Worm (Caenorhabditis elegans) whole organism, L1 larva: ENCODE results near the gene F13A2.1.

Source experiments
- C04F5.9 ChIP-seq: sonication (generic microtip); optimal IDR thresholded peaks from 2 replicates; lab custom pipeline; 2016; ENCODE audit warnings: missing genetic modification characterization, missing compliant biosample characterization
- C16A3.4 ChIP-seq: fragments of 150-350 bp; optimal IDR thresholded peaks from 2 replicates; lab custom pipeline; 2014; ENCODE audit warnings: missing biosample characterization, missing genetic modification characterization
- F16B12.6 ChIP-seq: fragments of 150-350 bp; optimal IDR thresholded peaks from 2 replicates; lab custom pipeline; 2014; ENCODE audit warnings: missing biosample characterization, missing genetic modification characterization
- aha-1 ChIP-seq: fragments of 150-350 bp; optimal IDR thresholded peaks from 2 replicates; lab custom pipeline; 2014; ENCODE audit warnings: missing biosample characterization, missing genetic modification characterization
- alr-1 ChIP-seq: fragments of 200-800 bp; sonication (Bioruptor generic); optimal IDR thresholded peaks from 2 replicates; lab custom pipeline; 2018; ENCODE audit warnings: borderline replicate concordance, mild to moderate bottlenecking, missing genetic modification characterization, missing compliant biosample characterization
- aly-2 ChIP-seq: fragments of 150-350 bp; optimal IDR thresholded peaks from 2 replicates; lab custom pipeline; 2014; ENCODE audit warnings: missing biosample characterization, missing genetic modification characterization
- ama-1 ChIP-seq: fragments of 150-350 bp; optimal IDR thresholded peaks from 2 replicates; lab custom pipeline; 2014
- ceh-8 ChIP-seq: fragments of 200-800 bp; sonication (Bioruptor generic); optimal IDR thresholded peaks from 2 replicates; lab custom pipeline; 2018; ENCODE audit warnings: mild to moderate bottlenecking, missing genetic modification characterization, moderate library complexity, missing compliant biosample characterization
- ceh-88 ChIP-seq: fragments of 200-800 bp; sonication (Bioruptor generic); IDR thresholded peaks from 2 replicates; pipeline ENCODE4 v1.3.6; 2022; ENCODE audit warnings: missing genetic modification characterization, missing compliant biosample characterization
- ces-1 ChIP-seq: fragments of 150-350 bp; optimal IDR thresholded peaks from 2 replicates; lab custom pipeline; 2014; ENCODE audit warnings: missing biosample characterization, missing genetic modification reagents, missing genetic modification characterization
- dsc-1 ChIP-seq: sonication (generic microtip); optimal IDR thresholded peaks from 2 replicates; lab custom pipeline; 2016; ENCODE audit warnings: mild to moderate bottlenecking, missing genetic modification characterization, missing compliant biosample characterization
- egl-13 ChIP-seq: sonication (generic microtip); optimal IDR thresholded peaks from 2 replicates; lab custom pipeline; 2016; ENCODE audit warnings: missing genotype, missing genetic modification reagents, missing genetic modification characterization, missing compliant biosample characterization
- elt-3 ChIP-seq, 6 experiments: fragments of 150-350 bp in 1 of 6; sonication (generic microtip); optimal IDR thresholded peaks; 2 replicates each; lab custom pipeline; 2017 to 2018; ENCODE audit warnings: missing biosample characterization in 6 of 6, missing genetic modification characterization in 6 of 6, inconsistent platforms in 1 of 6
- ets-5 ChIP-seq: fragments of 200-800 bp; sonication (Bioruptor generic); IDR thresholded peaks from 2 replicates; pipeline ENCODE4 v1.3.6; 2022; ENCODE audit warnings: missing genetic modification characterization, missing compliant biosample characterization
- fos-1 ChIP-seq: fragments of 150-350 bp; optimal IDR thresholded peaks from 2 replicates; lab custom pipeline; 2014; ENCODE audit warnings: missing biosample characterization, missing genetic modification characterization
- hlh-17 ChIP-seq: fragments of 200-800 bp; sonication (Bioruptor generic); optimal IDR thresholded peaks from 2 replicates; lab custom pipeline; 2018; ENCODE audit warnings: missing genetic modification characterization, mild to moderate bottlenecking, missing compliant biosample characterization, moderate library complexity, borderline replicate concordance
- hlh-4 ChIP-seq: sonication (generic microtip); optimal IDR thresholded peaks from 2 replicates; lab custom pipeline; 2016; ENCODE audit warnings: mild to moderate bottlenecking, missing genetic modification characterization, missing compliant biosample characterization
- jun-1 ChIP-seq: fragments of 150-350 bp; optimal IDR thresholded peaks from 2 replicates; lab custom pipeline; 2014; ENCODE audit warnings: missing biosample characterization, missing genetic modification reagents, missing genetic modification characterization
- lin-13 ChIP-seq: fragments of 150-350 bp; optimal IDR thresholded peaks from 2 replicates; lab custom pipeline; 2014; ENCODE audit warnings: missing biosample characterization, missing genetic modification reagents, missing genetic modification characterization
- lsy-2 ChIP-seq, 2 experiments: fragments of 150-350 bp; optimal IDR thresholded peaks; 2 replicates each; lab custom pipeline; 2014; ENCODE audit warnings: missing biosample characterization in 2 of 2, missing genetic modification characterization in 2 of 2
- mab-9 ChIP-seq: fragments of 200-800 bp; sonication (Bioruptor generic); IDR thresholded peaks from 2 replicates; pipeline ENCODE4 v1.3.6; 2022; ENCODE audit warnings: missing genetic modification reagents, missing genetic modification characterization, missing compliant biosample characterization
- mef-2 ChIP-seq: fragments of 150-350 bp; optimal IDR thresholded peaks from 2 replicates; lab custom pipeline; 2014; ENCODE audit warnings: missing biosample characterization, missing genetic modification characterization
- nhr-11 ChIP-seq: fragments of 150-350 bp; optimal IDR thresholded peaks from 2 replicates; lab custom pipeline; 2014; ENCODE audit warnings: missing biosample characterization, missing genetic modification characterization
- nhr-20 ChIP-seq: sonication (generic microtip); optimal IDR thresholded peaks from 2 replicates; lab custom pipeline; 2016; ENCODE audit warnings: mild to moderate bottlenecking, missing genetic modification characterization, missing compliant biosample characterization
- nhr-237 ChIP-seq: fragments of 150-350 bp; optimal IDR thresholded peaks from 2 replicates; lab custom pipeline; 2014; ENCODE audit warnings: missing biosample characterization, missing genetic modification characterization
- nhr-71 ChIP-seq: sonication (generic microtip); optimal IDR thresholded peaks from 2 replicates; lab custom pipeline; 2016; ENCODE audit warnings: mild to moderate bottlenecking, missing genetic modification characterization, moderate library complexity, missing compliant biosample characterization
- nhr-76 ChIP-seq: sonication (generic microtip); optimal IDR thresholded peaks from 2 replicates; lab custom pipeline; 2017; ENCODE audit warnings: missing biosample characterization, missing genetic modification characterization
- nhr-84 ChIP-seq: sonication (generic microtip); optimal IDR thresholded peaks from 2 replicates; lab custom pipeline; 2017; ENCODE audit warnings: missing biosample characterization, missing genetic modification characterization
- nhr-90 ChIP-seq: sonication (generic microtip); optimal IDR thresholded peaks from 2 replicates; lab custom pipeline; 2016; ENCODE audit warnings: mild to moderate bottlenecking, missing genetic modification characterization, missing compliant biosample characterization; ENCODE audit not compliant: poor library complexity
- pqm-1 ChIP-seq: sonication (generic microtip); optimal IDR thresholded peaks from 3 replicates; lab custom pipeline; 2017; ENCODE audit warnings: missing biosample characterization, missing genetic modification characterization
- rnt-1 ChIP-seq: sonication (generic microtip); optimal IDR thresholded peaks from 2 replicates; lab custom pipeline; 2016; ENCODE audit warnings: mild to moderate bottlenecking, missing genetic modification characterization, moderate library complexity, missing compliant biosample characterization
- snu-23 ChIP-seq: sonication (generic microtip); optimal IDR thresholded peaks from 2 replicates; lab custom pipeline; 2016; ENCODE audit warnings: missing genetic modification characterization, missing compliant biosample characterization
- sox-4 ChIP-seq: sonication (generic microtip); optimal IDR thresholded peaks from 2 replicates; lab custom pipeline; 2016; ENCODE audit warnings: missing genetic modification characterization, missing compliant biosample characterization
- swsn-7 ChIP-seq: sonication (generic microtip); optimal IDR thresholded peaks from 2 replicates; lab custom pipeline; 2016; ENCODE audit warnings: missing genetic modification characterization, missing compliant biosample characterization
- tlp-1 ChIP-seq: fragments of 150-350 bp; optimal IDR thresholded peaks from 2 replicates; lab custom pipeline; 2014; ENCODE audit warnings: missing biosample characterization, missing genetic modification characterization
- unc-130 ChIP-seq: fragments of 150-350 bp; optimal IDR thresholded peaks from 2 replicates; lab custom pipeline; 2017; ENCODE audit warnings: missing biosample characterization, missing genetic modification characterization, inconsistent platforms
- unc-98 ChIP-seq: fragments of 200-800 bp; sonication (Bioruptor generic); IDR thresholded peaks from 2 replicates; pipeline ENCODE4 v1.3.6; 2022; ENCODE audit warnings: missing genetic modification characterization, missing compliant biosample characterization
- zip-4 ChIP-seq: fragments of 200-800 bp; sonication (Bioruptor generic); optimal IDR thresholded peaks from 2 replicates; lab custom pipeline; 2018; ENCODE audit warnings: mild to moderate bottlenecking, missing genetic modification characterization, moderate library complexity, missing compliant biosample characterization
- ztf-11 ChIP-seq, 2 experiments: sonication (generic microtip); optimal IDR thresholded peaks; 2 replicates each; lab custom pipeline; 2016 to 2017; ENCODE audit warnings: missing genetic modification characterization in 2 of 2, missing biosample characterization in 1 of 2, missing compliant biosample characterization in 1 of 2
- ztf-4 ChIP-seq: fragments of 150-350 bp; optimal IDR thresholded peaks from 2 replicates; lab custom pipeline; 2014; ENCODE audit warnings: missing biosample characterization, missing genetic modification characterization

The F13A2.1 gene

DNA sequence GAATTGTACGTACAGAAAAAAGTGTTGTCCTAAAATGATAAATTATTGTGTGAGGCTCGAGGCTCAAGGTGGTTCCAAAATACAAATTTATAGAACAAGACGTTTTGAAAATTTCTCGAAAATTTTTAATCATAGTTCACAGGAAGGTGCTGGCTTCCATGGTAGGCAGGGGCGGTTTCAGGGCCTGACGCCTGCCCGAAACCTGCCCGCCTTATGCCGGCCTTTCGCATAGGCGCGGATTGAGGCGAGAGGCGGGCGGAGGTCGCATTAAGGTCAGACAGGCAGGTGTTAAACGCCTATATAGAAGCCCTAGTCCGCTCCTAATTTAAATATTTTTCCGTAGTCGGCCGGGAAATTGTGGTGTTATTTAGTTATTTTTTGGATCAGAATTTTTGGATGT, 40.9 kb upstream of the F13A2.1 start:
- no peak for TF ChIP-seq hlh-4 (tag; lab: Kevin White, UChicago)
- no peak for TF ChIP-seq sox-4
- TF ChIP-seq ces-1 (GFP tag; lab: Kevin White, UChicago), result no peak
- TF ChIP-seq aha-1 (tag; lab: Kevin White, UChicago), result no peak
- no peak for TF ChIP-seq C16A3.4 (tag; lab: Kevin White, UChicago)
- TF ChIP-seq nhr-71 (tag; lab: Kevin White, UChicago), result no peak
- TF ChIP-seq mef-2, result no peak
- no peak for TF ChIP-seq fos-1 (tag; lab: Kevin White, UChicago)
- TF ChIP-seq nhr-76 (tag; lab: Kevin White, UChicago), result no peak
- no peak for TF ChIP-seq C04F5.9 (tag; lab: Kevin White, UChicago)
- TF ChIP-seq nhr-11 (tag; lab: Kevin White, UChicago), result no peak
- no peak for TF ChIP-seq nhr-20 (tag; lab: Kevin White, UChicago)
- no peak for TF ChIP-seq alr-1 (tag; lab: Kevin White, UChicago)
- no peak for TF ChIP-seq swsn-7
- no peak for TF ChIP-seq unc-130 (tag; lab: Kevin White, UChicago)
- TF ChIP-seq rnt-1 (tag; lab: Kevin White, UChicago), result no peak
- TF ChIP-seq egl-13 (tag; lab: Kevin White, UChicago), result no peak
- TF ChIP-seq ztf-4 (tag; lab: Kevin White, UChicago), result no peak
- no peak for TF ChIP-seq snu-23 (GFP tag; lab: Kevin White, UChicago)
- TF ChIP-seq F16B12.6 (tag; lab: Kevin White, UChicago), result no peak
- TF ChIP-seq, all 84 proteins: peak for 0

ce11 chrV:4422127-4422526, 39.9 kb upstream of the F13A2.1 start, which contains the start of gene skr-7:
TSS of gene skr-7 (plus strand) at chrV:4422427.
- no peak for TF ChIP-seq C16A3.4 (tag; lab: Kevin White, UChicago)
- no peak for TF ChIP-seq hlh-17
- TF ChIP-seq ets-5 (GFP tag; lab: Robert Waterston, UW), result no peak
- TF ChIP-seq unc-98 (GFP tag; lab: Robert Waterston, UW), result no peak
- TF ChIP-seq tlp-1 (tag; lab: Kevin White, UChicago), result no peak
- no peak for TF ChIP-seq aly-2 (tag; lab: Kevin White, UChicago)
- no peak for TF ChIP-seq nhr-11 (tag; lab: Kevin White, UChicago)
- no peak for TF ChIP-seq pqm-1 (tag; lab: Kevin White, UChicago)
- no peak for TF ChIP-seq F16B12.6 (tag; lab: Kevin White, UChicago)
- no peak for TF ChIP-seq nhr-90 (tag; lab: Kevin White, UChicago)
- TF ChIP-seq ztf-11 (tag; optimal IDR thresholded peaks at IDR 0.05; lab: Kevin White, UChicago), result no peak
- no peak for TF ChIP-seq zip-4 (GFP tag; lab: Kevin White, UChicago)
- no peak for TF ChIP-seq elt-3 (tag; optimal IDR thresholded peaks at IDR 0.05; lab: Kevin White, UChicago)
- TF ChIP-seq nhr-76 (tag; lab: Kevin White, UChicago), result no peak
- no peak for TF ChIP-seq lsy-2 (tag; optimal IDR thresholded peaks at IDR 0.05; lab: Kevin White, UChicago)
- no peak for TF ChIP-seq mab-9 (GFP tag; lab: Robert Waterston, UW)
- no peak for TF ChIP-seq nhr-237 (tag; lab: Kevin White, UChicago)
- TF ChIP-seq ama-1 (lab: Kevin White, UChicago), result no peak
- no peak for TF ChIP-seq alr-1 (tag; lab: Kevin White, UChicago)
- no peak for TF ChIP-seq ceh-88 (GFP tag; lab: Robert Waterston, UW)

ce11 chrV:4421475-4421874, 39.3 kb upstream of the F13A2.1 start, which contains the start of gene skr-14:
TSS of gene skr-14 (minus strand) at chrV:4421575.
- no peak for TF ChIP-seq dsc-1 (tag; lab: Kevin White, UChicago)
- TF ChIP-seq nhr-84 (tag; lab: Kevin White, UChicago), result no peak
- TF ChIP-seq nhr-71 (tag; lab: Kevin White, UChicago), result no peak
- no peak for TF ChIP-seq jun-1 (tag; lab: Kevin White, UChicago)
- TF ChIP-seq swsn-7, result no peak
- no peak for TF ChIP-seq lin-13 (GFP tag; lab: Kevin White, UChicago)
- no peak for TF ChIP-seq ceh-8 (GFP tag; lab: Kevin White, UChicago)
- TF ChIP-seq, all 84 proteins: peak for 0
